Worm (Caenorhabditis elegans) whole organism, L3 larva: ENCODE measurements around the gene Y24D9A.7.

Experiments
- ama-1 ChIP-seq: fragments of 150-350 bp; optimal IDR thresholded peaks from 2 replicates; lab custom pipeline; 2018
- pqm-1 ChIP-seq: fragments of 150-350 bp; optimal IDR thresholded peaks from 2 replicates; lab custom pipeline; 2017; ENCODE audit warnings: missing biosample characterization, missing genetic modification characterization, inconsistent platforms
- unc-62 ChIP-seq: fragments of 150-350 bp; sonication (generic microtip); optimal IDR thresholded peaks from 4 replicates; lab custom pipeline; 2014; ENCODE audit warnings: missing biosample characterization, missing genetic modification reagents, missing genetic modification characterization

- TF ChIP-seq ama-1 (no peak), unc-62 (GFP tag; lab: Kevin White, UChicago) (no peak), pqm-1 (tag; lab: Kevin White, UChicago) (no peak)
Observed at ce11 chrIV:4398890-4399289, 6.1 kb downstream of the Y24D9A.7 start.
